Fruit fly (Drosophila melanogaster) whole organism, embryonic: ENCODE data around the gene Syx8.

Source experiments
- ATbp ChIP-seq: fragments of 200-800 bp; sonication (Bioruptor generic); optimal IDR thresholded peaks from 2 replicates; lab custom pipeline; 2017; ENCODE audit warnings: missing biosample characterization, mild to moderate bottlenecking, missing genetic modification characterization, missing genetic modification reagents
- Adf1 ChIP-seq: fragments of 200-800 bp; sonication (Bioruptor generic); IDR thresholded peaks from 2 replicates; pipeline ENCODE4 v1.3.6; 2022; ENCODE audit warnings: missing biosample characterization, missing genetic modification characterization
- CG10959 ChIP-seq: fragments of 200-800 bp; sonication (Bioruptor generic); IDR thresholded peaks from 2 replicates; pipeline ENCODE4 v1.3.6; 2022; ENCODE audit warnings: missing biosample characterization, missing genetic modification characterization
- CG11093 ChIP-seq: fragments of 200-800 bp; sonication (Bioruptor generic); IDR thresholded peaks from 3 replicates; pipeline ENCODE4 v1.3.6; 2022; ENCODE audit warnings: missing biosample characterization, missing genetic modification characterization
- CG14710 ChIP-seq: fragments of 200-800 bp; sonication (Bioruptor generic); optimal IDR thresholded peaks from 3 replicates; lab custom pipeline; 2019; ENCODE audit warnings: missing biosample characterization, mild to moderate bottlenecking, missing genetic modification characterization, moderate library complexity
- CG15479 ChIP-seq: fragments of 200-800 bp; sonication (Bioruptor generic); optimal IDR thresholded peaks from 3 replicates; lab custom pipeline; 2019; ENCODE audit warnings: missing biosample characterization, mild to moderate bottlenecking, missing genetic modification characterization, moderate library complexity
- CG1603 ChIP-seq: fragments of 200-800 bp; sonication (Bioruptor generic); optimal IDR thresholded peaks from 2 replicates; lab custom pipeline; 2019; ENCODE audit warnings: missing biosample characterization, mild to moderate bottlenecking, missing genetic modification characterization, moderate library complexity
- CG2678 ChIP-seq: fragments of 200-800 bp; sonication (Bioruptor generic); optimal IDR thresholded peaks from 3 replicates; lab custom pipeline; 2019; ENCODE audit warnings: missing biosample characterization, mild to moderate bottlenecking, missing genetic modification characterization, moderate library complexity
- CG31224 ChIP-seq: fragments of 200-800 bp; sonication (Bioruptor generic); IDR thresholded peaks from 2 replicates; pipeline ENCODE4 v1.3.6; 2022; ENCODE audit warnings: missing biosample characterization, missing genetic modification characterization
- CG4328 ChIP-seq: fragments of 200-800 bp; sonication (Bioruptor generic); optimal IDR thresholded peaks from 3 replicates; lab custom pipeline; 2017; ENCODE audit warnings: missing biosample characterization, missing genetic modification reagents, missing genetic modification characterization
- CG4360 ChIP-seq: fragments of 200-800 bp; sonication (Bioruptor generic); IDR thresholded peaks from 2 replicates; pipeline ENCODE4 v1.3.6; 2022; ENCODE audit warnings: missing biosample characterization, missing genetic modification characterization
- CG8478 ChIP-seq: fragments of >200 bp; optimal IDR thresholded peaks from 2 replicates; lab custom pipeline; 2018
- CG9797 ChIP-seq: fragments of 200-800 bp; sonication (Bioruptor generic); optimal IDR thresholded peaks from 3 replicates; lab custom pipeline; 2018; ENCODE audit warnings: missing biosample characterization, mild to moderate bottlenecking, missing genetic modification characterization
- CrebB ChIP-seq: fragments of 200-800 bp; sonication (Bioruptor generic); optimal IDR thresholded peaks from 3 replicates; lab custom pipeline; 2018; ENCODE audit warnings: missing biosample characterization, mild to moderate bottlenecking, missing genetic modification characterization
- E2f2 ChIP-seq: fragments of 200-800 bp; sonication (Bioruptor generic); IDR thresholded peaks from 2 replicates; pipeline ENCODE4 v1.3.6; 2022; ENCODE audit warnings: missing biosample characterization, missing genetic modification characterization
- Elba2 ChIP-seq: fragments of 200-800 bp; sonication (Bioruptor generic); optimal IDR thresholded peaks from 3 replicates; lab custom pipeline; 2016; ENCODE audit warnings: missing biosample characterization, missing genetic modification characterization
- Hr51 ChIP-seq, 2 experiments: fragments of 200-800 bp; sonication (Bioruptor generic); optimal IDR thresholded peaks; 2 replicates in 1 of 2; 3 replicates in 1 of 2; lab custom pipeline; 2016 to 2018; ENCODE audit warnings: missing biosample characterization in 2 of 2, missing genetic modification characterization in 2 of 2, mild to moderate bottlenecking in 1 of 2, moderate library complexity in 1 of 2
- NFAT ChIP-seq: fragments of 200-800 bp; sonication (Bioruptor generic); IDR thresholded peaks from 2 replicates; pipeline ENCODE4 v1.3.6; 2022; ENCODE audit warnings: missing biosample characterization, missing genetic modification characterization
- Nf-YC ChIP-seq: fragments of 200-800 bp; optimal IDR thresholded peaks from 3 replicates; lab custom pipeline; 2019; ENCODE audit warnings: missing biosample characterization, mild to moderate bottlenecking, missing genetic modification characterization, moderate library complexity
- Oli ChIP-seq: fragments of 200-800 bp; sonication (Bioruptor generic); optimal IDR thresholded peaks from 2 replicates; lab custom pipeline; 2018; ENCODE audit warnings: missing biosample characterization, mild to moderate bottlenecking, missing genetic modification characterization, moderate library complexity
- Optix ChIP-seq: fragments of 200-800 bp; sonication (Bioruptor generic); IDR thresholded peaks from 3 replicates; pipeline ENCODE4 v1.3.6; 2022; ENCODE audit warnings: missing biosample characterization, missing genetic modification characterization
- Pdp1 ChIP-seq, 2 experiments: fragments of 200-800 bp; sonication (Bioruptor generic); optimal IDR thresholded peaks; 3 replicates each; lab custom pipeline; 2016; ENCODE audit warnings: missing biosample characterization in 2 of 2, missing genetic modification characterization in 2 of 2, mild to moderate bottlenecking in 1 of 2, moderate library complexity in 1 of 2
- Sox102F ChIP-seq: fragments of 200-800 bp; sonication (Bioruptor generic); optimal IDR thresholded peaks from 2 replicates; lab custom pipeline; 2018; ENCODE audit warnings: missing biosample characterization, mild to moderate bottlenecking, missing genetic modification characterization, moderate library complexity
- ap ChIP-seq: fragments of 200-800 bp; sonication (Bioruptor generic); IDR thresholded peaks from 2 replicates; pipeline ENCODE4 v1.3.6; 2022; ENCODE audit warnings: missing biosample characterization, missing genetic modification characterization
- br ChIP-seq: fragments of >200 bp; optimal IDR thresholded peaks from 2 replicates; lab custom pipeline; 2017
- crol ChIP-seq: fragments of 200-800 bp; sonication (Bioruptor generic); IDR thresholded peaks from 2 replicates; pipeline ENCODE4 v1.3.6; 2022; ENCODE audit warnings: missing biosample characterization, missing genetic modification characterization
- crp ChIP-seq, 2 experiments: fragments of 200-800 bp; sonication (Bioruptor generic); optimal IDR thresholded peaks; 2 replicates in 1 of 2; 3 replicates in 1 of 2; lab custom pipeline; 2017; ENCODE audit warnings: missing biosample characterization in 2 of 2, missing genetic modification characterization in 2 of 2, mild to moderate bottlenecking in 1 of 2, moderate library complexity in 1 of 2
- exex ChIP-seq: fragments of 200-800 bp; sonication (Bioruptor generic); optimal IDR thresholded peaks from 4 replicates; lab custom pipeline; 2018; ENCODE audit warnings: missing biosample characterization, mild to moderate bottlenecking, missing genetic modification characterization, moderate library complexity
- fd102C ChIP-seq: fragments of 200-800 bp; sonication (Bioruptor generic); optimal IDR thresholded peaks from 2 replicates; lab custom pipeline; 2018; ENCODE audit warnings: missing biosample characterization, mild to moderate bottlenecking, missing genetic modification characterization, moderate library complexity
- fru ChIP-seq: fragments of >200 bp; optimal IDR thresholded peaks from 2 replicates; lab custom pipeline; 2017
- gt ChIP-seq: fragments of 200-800 bp; sonication (Bioruptor generic); IDR thresholded peaks from 2 replicates; pipeline ENCODE4 v1.3.6; 2022; ENCODE audit warnings: missing biosample characterization, missing genetic modification characterization
- hbn ChIP-seq: fragments of 200-800 bp; sonication (Bioruptor generic); IDR thresholded peaks from 2 replicates; pipeline ENCODE4 v1.3.6; 2022; ENCODE audit warnings: missing biosample characterization, missing genetic modification characterization; ENCODE audit not compliant: partially characterized antibody
- hkb ChIP-seq, 2 experiments: fragments of 200-800 bp in 1 of 2; fragments of >200 bp in 1 of 2; sonication (Bioruptor generic) in 1 of 2; IDR thresholded peaks in 1 of 2; optimal IDR thresholded peaks in 1 of 2; 2 replicates each; pipeline versions ENCODE4 v1.3.6 to Lab custom; 2017 to 2022; ENCODE audit warnings: missing biosample characterization in 1 of 2, missing genetic modification characterization in 1 of 2
- ind ChIP-seq: fragments of 200-800 bp; sonication (Bioruptor generic); optimal IDR thresholded peaks from 3 replicates; lab custom pipeline; 2016; ENCODE audit warnings: missing biosample characterization, missing genetic modification characterization
- ken ChIP-seq: fragments of 200-800 bp; sonication (Bioruptor generic); IDR thresholded peaks from 3 replicates; pipeline ENCODE4 v1.3.6; 2022; ENCODE audit warnings: missing biosample characterization, missing genetic modification characterization
- knrl ChIP-seq: fragments of 200-800 bp; sonication (Bioruptor generic); IDR thresholded peaks from 3 replicates; pipeline ENCODE4 v1.3.6; 2022; ENCODE audit warnings: missing biosample characterization, missing genetic modification characterization; ENCODE audit not compliant: partially characterized antibody
- lmd ChIP-seq: fragments of 200-800 bp; sonication (Bioruptor generic); IDR thresholded peaks from 2 replicates; pipeline ENCODE4 v1.3.6; 2022; ENCODE audit warnings: missing biosample characterization, missing genetic modification characterization
- lola ChIP-seq, 3 experiments: fragments of >200 bp in 2 of 3; fragments of 200-800 bp in 1 of 3; sonication (Bioruptor generic) in 1 of 3; optimal IDR thresholded peaks; 2 replicates each; lab custom pipeline; 2017 to 2019; ENCODE audit warnings: missing biosample characterization in 3 of 3, missing genetic modification characterization in 3 of 3, mild to moderate bottlenecking in 1 of 3, moderate library complexity in 1 of 3
- mam ChIP-seq: fragments of 200-800 bp; sonication (Bioruptor generic); optimal IDR thresholded peaks from 3 replicates; lab custom pipeline; 2016; ENCODE audit warnings: missing biosample characterization, missing genetic modification characterization
- nerfin-1 ChIP-seq: fragments of 200-800 bp; sonication (Bioruptor generic); optimal IDR thresholded peaks from 3 replicates; lab custom pipeline; 2019; ENCODE audit warnings: missing biosample characterization, mild to moderate bottlenecking, missing genetic modification characterization, moderate library complexity
- onecut ChIP-seq: fragments of 200-800 bp; sonication (Bioruptor generic); IDR thresholded peaks from 2 replicates; pipeline ENCODE4 v1.3.6; 2022; ENCODE audit warnings: missing biosample characterization, missing genetic modification characterization
- otp ChIP-seq: fragments of 200-800 bp; sonication (Bioruptor generic); IDR thresholded peaks from 3 replicates; pipeline ENCODE4, ENCODE4 v1.3.6; 2022; ENCODE audit warnings: missing biosample characterization, missing genetic modification characterization
- pnt ChIP-seq: fragments of 200-800 bp; sonication (Bioruptor generic); optimal IDR thresholded peaks from 3 replicates; lab custom pipeline; 2016; ENCODE audit warnings: missing biosample characterization, missing genetic modification characterization
- pum ChIP-seq: fragments of 200-800 bp; sonication (Bioruptor generic); optimal IDR thresholded peaks from 2 replicates; lab custom pipeline; 2016; ENCODE audit warnings: missing biosample characterization, missing genetic modification characterization
- ranshi ChIP-seq: fragments of 200-800 bp; sonication (Bioruptor generic); IDR thresholded peaks from 2 replicates; pipeline ENCODE4 v1.3.6; 2022; ENCODE audit warnings: missing biosample characterization, missing genetic modification characterization
- schlank ChIP-seq: fragments of 200-800 bp; sonication (Bioruptor generic); optimal IDR thresholded peaks from 2 replicates; lab custom pipeline; 2018; ENCODE audit warnings: missing biosample characterization, mild to moderate bottlenecking, missing genetic modification characterization
- sens-2 ChIP-seq: fragments of 200-800 bp; sonication (Bioruptor generic); IDR thresholded peaks from 2 replicates; pipeline ENCODE4 v1.3.6; 2022; ENCODE audit warnings: missing biosample characterization, missing genetic modification characterization
- slbo ChIP-seq: fragments of 200-800 bp; sonication (Bioruptor generic); IDR thresholded peaks from 2 replicates; pipeline ENCODE4 v1.3.6; 2022; ENCODE audit warnings: missing biosample characterization, missing genetic modification characterization
- sob ChIP-seq: fragments of 200-800 bp; sonication (Bioruptor generic); IDR thresholded peaks from 2 replicates; pipeline ENCODE4 v1.3.6; 2022; ENCODE audit warnings: missing biosample characterization, missing genetic modification characterization
- ssp ChIP-seq: fragments of 200-800 bp; sonication (Bioruptor generic); IDR thresholded peaks from 2 replicates; pipeline ENCODE4 v1.3.6; 2022; ENCODE audit warnings: missing biosample characterization, missing genetic modification characterization
- zen ChIP-seq: fragments of 200-800 bp; sonication (Bioruptor generic); optimal IDR thresholded peaks from 3 replicates; lab custom pipeline; 2018; ENCODE audit warnings: missing biosample characterization, mild to moderate bottlenecking, missing genetic modification characterization, moderate library complexity
- zf30C ChIP-seq: fragments of 200-800 bp; sonication (Bioruptor generic); optimal IDR thresholded peaks from 3 replicates; lab custom pipeline; 2018; ENCODE audit warnings: missing biosample characterization, mild to moderate bottlenecking, missing genetic modification characterization

The Syx8 gene

DNA sequence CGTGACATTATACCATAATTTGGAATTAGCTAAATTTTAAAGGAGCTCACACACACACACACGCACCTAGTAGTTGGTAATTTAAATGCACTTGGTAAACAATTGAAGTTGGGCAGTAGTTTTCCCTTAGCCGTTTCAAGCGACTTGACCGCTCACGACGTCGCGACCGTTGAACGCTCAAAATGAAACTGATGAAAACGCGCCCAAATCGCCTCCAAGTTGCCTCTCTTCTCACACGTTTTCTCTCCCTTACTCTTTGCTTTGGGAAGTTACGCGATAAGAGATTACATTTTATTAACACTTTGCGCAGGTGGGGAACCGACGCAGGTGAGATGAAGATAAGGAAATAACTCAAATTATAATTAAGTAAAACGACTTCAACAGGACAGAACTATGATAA is 14.6 kb downstream of the Syx8 start (continued):
- TF ChIP-seq CG2678 (tag; lab: Kevin White, UChicago) (no peak), E2f2 (GFP tag; lab: Robert Waterston, UW) (peak; percentile 17; the same call in 1 of the 2 replicates), otp (GFP tag; lab: Robert Waterston, UW) (no peak), sob (GFP tag; lab: Robert Waterston, UW) (no peak), mam (GFP tag; lab: Kevin White, UChicago) (no peak), ssp (GFP tag; lab: Robert Waterston, UW) (no peak), exex (tag; lab: Kevin White, UChicago) (no peak), CG11093 (GFP tag; lab: Robert Waterston, UW) (no peak), crp (GFP tag; optimal IDR thresholded peaks at IDR 0.05; lab: Kevin White, UChicago) (no peak), Optix (GFP tag; lab: Robert Waterston, UW) (no peak), CG15479 (GFP tag; lab: Kevin White, UChicago) (no peak), CG8478 (lab: Kevin White, UChicago) (no peak), fd102C (GFP tag; lab: Kevin White, UChicago) (no peak), pum (GFP tag; lab: Kevin White, UChicago) (no peak), CG4360 (no peak), Sox102F (GFP tag; lab: Kevin White, UChicago) (no peak), CG10959 (no peak), Adf1 (GFP tag; lab: Robert Waterston, UW) (no peak; the same call in 1 of the 2 replicates), CrebB (tag; lab: Kevin White, UChicago) (no peak), ap (GFP tag; lab: Robert Waterston, UW) (no peak), pnt (no peak), Pdp1 (GFP tag; optimal IDR thresholded peaks at IDR 0.05; lab: Kevin White, UChicago) (peak in 1 of 2 experiments; percentile 75), ATbp (no peak), onecut (GFP tag; lab: Robert Waterston, UW) (no peak), Elba2 (GFP tag; lab: Kevin White, UChicago) (no peak), zen (tag; lab: Kevin White, UChicago) (no peak), knrl (GFP tag; lab: Robert Waterston, UW) (no peak), crol (GFP tag; lab: Robert Waterston, UW) (no peak), hkb (optimal IDR thresholded peaks at IDR 0.05; lab: Kevin White, UChicago) (no peak), hkb (GFP tag; IDR thresholded peaks at IDR 0.05; lab: Robert Waterston, UW) (no peak), CG1603 (no peak), CG14710 (tag; lab: Kevin White, UChicago) (no peak), fru (lab: Kevin White, UChicago) (no peak), Oli (tag; lab: Kevin White, UChicago) (no peak), gt (GFP tag; lab: Robert Waterston, UW) (no peak), nerfin-1 (tag; lab: Kevin White, UChicago) (no peak), CG31224 (GFP tag; lab: Robert Waterston, UW) (no peak), NFAT (GFP tag; lab: Robert Waterston, UW) (peak; percentile 54; the same call in 1 of the 2 replicates), lola (GFP tag; optimal IDR thresholded peaks at IDR 0.05; lab: Kevin White, UChicago) (no peak), ken (GFP tag; lab: Robert Waterston, UW) (no peak; the same call in 2 of the 3 replicates), hbn (GFP tag; lab: Robert Waterston, UW) (no peak), Hr51 (GFP tag; optimal IDR thresholded peaks at IDR 0.05; lab: Kevin White, UChicago) (no peak), ranshi (GFP tag; lab: Robert Waterston, UW) (no peak), slbo (GFP tag; lab: Robert Waterston, UW) (no peak), Nf-YC (tag; lab: Kevin White, UChicago) (peak; percentile 1), CG9797 (GFP tag; lab: Kevin White, UChicago) (no peak), ind (GFP tag; lab: Kevin White, UChicago) (no peak), schlank (tag; lab: Kevin White, UChicago) (no peak), br (lab: Kevin White, UChicago) (no peak), sens-2 (GFP tag; lab: Robert Waterston, UW) (no peak), lmd (GFP tag; lab: Robert Waterston, UW) (no peak), zf30C (GFP tag; lab: Kevin White, UChicago) (no peak), CG4328 (GFP tag; lab: Kevin White, UChicago) (no peak)
